Fruit fly (Drosophila melanogaster) whole organism, larva: ENCODE measurements around the gene CG8028.

Experiments used
- noc ChIP-seq: fragments of 200-800 bp; sonication (Bioruptor generic); optimal IDR thresholded peaks from 3 replicates; lab custom pipeline; 2019; ENCODE audit warnings: missing biosample characterization, mild to moderate bottlenecking, missing genetic modification characterization, moderate library complexity

CG8028 gene

dm6 chrX:19281271-19281670 lies 1.1 kb upstream of the CG8028 start:
- no peak for TF ChIP-seq noc (tag; lab: Kevin White, UChicago)

- TF ChIP-seq noc (tag; lab: Kevin White, UChicago), result no peak
These were observed 536 bp upstream of the CG8028 start for dm6 chrX:19280685-19281084.

dm6 chrX:19278395-19278794 lies 1.8 kb downstream of the CG8028 start:
- no peak for TF ChIP-seq noc (tag; lab: Kevin White, UChicago)

DNA sequence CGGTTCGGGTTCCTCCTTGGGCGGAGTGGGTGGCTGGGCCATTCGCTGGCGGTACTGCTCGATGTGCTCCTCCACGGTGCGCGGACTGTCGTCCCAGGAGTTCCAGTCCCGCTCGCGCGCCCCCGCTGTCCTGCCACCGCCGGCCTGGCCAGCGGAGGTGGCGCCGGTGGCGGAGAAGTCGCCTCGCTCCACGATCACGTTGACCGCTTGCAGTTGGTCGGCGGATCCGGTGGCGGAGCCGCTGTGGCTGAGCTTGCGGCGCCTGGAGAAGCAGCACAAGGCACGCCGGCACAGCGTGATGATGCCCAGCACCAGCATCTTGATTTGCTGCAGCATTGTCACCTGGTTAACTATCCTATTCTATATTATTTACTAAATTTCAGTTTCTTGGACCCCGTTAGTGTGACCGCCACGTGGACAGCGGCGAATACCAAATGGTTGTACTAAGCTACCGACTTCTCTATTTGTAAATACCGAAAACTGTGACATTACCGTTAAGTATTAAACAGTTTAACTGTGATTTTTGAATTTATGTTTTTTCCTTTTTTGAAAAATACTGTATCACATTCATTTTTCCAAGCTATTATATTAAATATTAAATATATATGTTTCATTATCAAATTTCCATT lies 3.5 kb downstream of the CG8028 start, which contains the start of the genes CG32537 and CG32536:
Gene CG32537, minus strand, starts transcription at position 51 of the 629 bp plus-strand sequence.
Gene CG32536, minus strand, starts transcription at position 410 of the 629 bp plus-strand sequence.
- no peak for TF ChIP-seq noc (tag; lab: Kevin White, UChicago)

dm6 chrX:19268484-19269068 lies 11.6 kb downstream of the CG8028 start, which contains the start of gene CG8010:
CG8010 (minus strand) TSS chrX:19268896.
- TF ChIP-seq noc (tag; lab: Kevin White, UChicago), result no peak

dm6 chrX:19265802-19266479 lies 14.2 kb downstream of the CG8028 start:
- no peak for TF ChIP-seq noc (tag; lab: Kevin White, UChicago)

- TF ChIP-seq noc (tag; lab: Kevin White, UChicago), result no peak
These were observed 15.8 kb downstream of the CG8028 start for dm6 chrX:19264396-19264795.

DNA sequence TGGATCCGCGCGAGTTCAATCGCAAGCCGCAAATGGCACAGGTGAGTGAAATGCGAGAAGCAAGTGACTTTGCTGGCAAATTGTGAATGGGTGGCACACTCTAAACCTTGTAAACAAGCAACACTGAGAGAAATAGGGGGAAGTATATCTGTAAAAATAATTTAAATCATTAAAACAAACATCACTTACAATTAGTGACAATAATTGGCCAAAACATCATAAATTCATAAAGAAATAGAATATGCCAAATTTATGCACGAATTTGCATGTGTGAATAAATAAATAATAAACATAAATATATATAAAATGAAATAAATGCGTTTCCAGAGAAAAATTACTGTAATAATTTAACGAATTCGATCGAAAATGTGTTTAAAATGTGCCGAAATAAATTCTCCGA lies 17.6 kb downstream of the CG8028 start:
- TF ChIP-seq noc (tag; lab: Kevin White, UChicago), result no peak

dm6 chrX:19261528-19262102 lies 18.5 kb downstream of the CG8028 start, which contains the start of gene Vav:
Vav (plus strand) TSS chrX:19261820.
- no peak for TF ChIP-seq noc (tag; lab: Kevin White, UChicago)

DNA sequence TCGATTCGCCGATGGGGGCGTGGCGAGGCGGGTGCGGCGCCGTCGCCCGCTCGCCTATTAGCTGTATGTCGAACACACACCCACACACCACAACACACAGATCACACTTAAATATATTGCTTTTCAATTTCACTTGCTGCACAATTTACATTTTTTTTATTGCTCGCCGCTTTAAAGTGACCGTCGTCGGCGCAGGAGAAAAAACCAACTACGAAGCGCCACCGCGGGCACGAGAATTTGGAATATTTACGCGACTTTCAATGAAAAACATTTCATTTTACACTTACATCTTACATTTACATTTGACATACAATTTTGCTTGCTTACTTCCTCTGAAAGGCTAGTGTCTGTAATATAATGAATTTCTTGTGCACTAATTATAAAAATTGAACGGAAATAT lies 19.1 kb downstream of the CG8028 start, which contains the start of gene rictor:
Gene rictor, minus strand, starts transcription at position 170 of the 400 bp plus-strand sequence.
- TF ChIP-seq noc (tag; lab: Kevin White, UChicago), result no peak

DNA sequence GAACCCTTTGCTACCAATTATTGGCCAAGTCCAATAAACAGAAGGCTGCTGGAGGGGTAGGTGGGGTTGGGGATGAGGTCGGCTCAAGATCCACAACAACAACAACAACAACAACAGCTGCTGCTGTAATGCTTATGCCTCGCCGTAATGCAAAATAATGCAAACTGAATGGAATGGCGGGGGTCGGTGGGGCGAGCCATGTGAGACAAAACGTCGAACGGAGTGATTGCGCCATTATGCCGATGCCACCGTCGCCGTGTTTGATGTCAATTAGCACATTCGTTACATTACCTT lies 19.5 kb downstream of the CG8028 start:
- no peak for TF ChIP-seq noc (tag; lab: Kevin White, UChicago)

- TF ChIP-seq noc (tag; lab: Kevin White, UChicago), result no peak
These were observed 20.1 kb downstream of the CG8028 start for dm6 chrX:19259802-19260695.

DNA sequence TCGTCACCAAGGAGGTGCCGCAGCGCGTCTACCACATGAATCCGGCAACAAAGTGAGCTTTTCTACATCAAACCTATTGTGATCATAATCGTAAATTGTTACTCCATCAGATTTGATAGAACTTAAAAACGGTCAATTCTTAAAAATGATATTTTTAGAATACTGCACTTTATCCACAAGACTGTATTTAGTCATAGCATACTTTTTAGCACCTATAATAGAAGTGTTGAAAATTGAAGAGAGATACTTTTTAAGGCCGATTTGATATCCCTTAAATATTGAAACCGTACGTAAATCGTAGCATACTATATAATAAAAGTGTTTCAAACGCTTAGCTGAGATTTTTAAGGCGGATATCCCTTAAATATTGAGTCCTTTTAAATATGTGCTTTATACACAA lies 30.0 kb downstream of the CG8028 start:
- TF ChIP-seq noc (tag; lab: Kevin White, UChicago), result no peak

DNA sequence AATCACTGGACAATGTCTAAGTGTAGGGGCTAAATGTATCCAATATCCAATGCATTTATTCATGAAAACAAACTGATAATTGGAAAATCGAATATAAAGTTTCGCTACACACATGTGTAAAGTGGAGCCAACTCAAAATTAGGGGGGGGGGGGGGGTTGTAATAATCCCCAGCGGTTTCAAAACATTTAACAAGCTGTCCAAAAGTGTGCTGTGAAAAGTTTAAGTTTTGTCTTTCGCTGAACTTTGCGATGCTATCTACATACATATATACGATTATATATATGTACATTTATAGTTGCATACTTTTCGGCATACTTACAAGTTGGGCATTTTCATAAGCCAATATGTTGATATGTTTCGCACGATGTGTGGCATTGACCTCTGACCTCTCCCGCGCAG lies 30.8 kb downstream of the CG8028 start:
- TF ChIP-seq noc (tag; lab: Kevin White, UChicago), result no peak
